Worm (Caenorhabditis elegans) whole organism, L3 larva: ENCODE results near the gene C08G9.2.
"Not testable (repeated sequence)": the region's sequence is repeated elsewhere in the genome, so short reads cannot be mapped to it uniquely, and the experiment has no call there.

ENCODE experiments used
- lin-39 ChIP-seq: fragments of 150-350 bp; optimal IDR thresholded peaks from 2 replicates; lab custom pipeline; 2018; ENCODE audit warnings: missing biosample characterization, missing genetic modification reagents, missing genetic modification characterization
- snpc-4 ChIP-seq: fragments of 150-350 bp; optimal IDR thresholded peaks from 2 replicates; lab custom pipeline; 2014; ENCODE audit warnings: missing biosample characterization, missing genetic modification characterization
- zag-1 ChIP-seq: fragments of 150-350 bp; optimal IDR thresholded peaks from 2 replicates; lab custom pipeline; 2014; ENCODE audit warnings: missing biosample characterization, missing genetic modification characterization

DNA sequence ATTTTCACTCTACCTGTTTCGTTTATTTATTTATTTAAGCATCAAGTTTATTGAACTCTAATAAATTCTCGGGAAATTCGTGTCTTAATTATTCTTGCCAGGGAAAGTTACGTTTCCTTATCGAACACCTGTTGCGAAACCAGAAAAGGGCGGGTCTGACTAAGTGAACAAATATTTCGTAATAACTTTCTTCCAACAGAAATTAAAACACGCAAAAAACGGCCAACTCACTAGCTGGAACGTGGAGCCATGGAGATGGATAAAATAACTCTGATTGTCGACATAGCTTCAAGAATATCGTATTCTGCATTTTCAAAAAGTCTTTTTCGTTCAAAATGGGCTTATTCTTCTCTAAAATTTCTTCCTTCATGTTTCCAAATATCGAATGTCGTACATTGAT, 38.2 kb downstream of the C08G9.2 start, which contains the start of gene warf-1:
- not testable (repeated sequence) for TF ChIP-seq snpc-4, zag-1, lin-39 (tag; lab: Kevin White, UChicago)
